Fruit fly (Drosophila melanogaster): ENCODE measurements around the gene Nlp.

The Nlp gene

dm6 chr3R:30058057-30058868, 53.7 kb downstream of the Nlp start, which contains the start of gene sima:
Gene sima (plus strand): TSS chr3R:30058311.
- TF ChIP-seq CG9948 (tag; optimal IDR thresholded peaks at IDR 0.05), result no peak
- TF ChIP-seq CG12605 (GFP tag; IDR thresholded peaks at IDR 0.05), result no peak
- TF ChIP-seq CG32121 (GFP tag; IDR thresholded peaks at IDR 0.05), result no peak
- TF ChIP-seq CG17806 (tag; optimal IDR thresholded peaks at IDR 0.05), result peak; percentile 21
- no peak for TF ChIP-seq CG10348 (GFP tag; IDR thresholded peaks at IDR 0.05)
- no peak for TF ChIP-seq D1 (tag; optimal IDR thresholded peaks at IDR 0.05)
- TF ChIP-seq EcR (GFP tag; optimal IDR thresholded peaks at IDR 0.05), result no peak
- no peak for TF ChIP-seq fd96Ca (GFP tag; IDR thresholded peaks at IDR 0.05)
- TF ChIP-seq CG4496 (GFP tag; IDR thresholded peaks at IDR 0.05), result 0 out of 3 replicates have a peak, but pooled peaks have one; percentile 8
- TF ChIP-seq CG8159 (tag; optimal IDR thresholded peaks at IDR 0.05), result peak; percentile 23
- TF ChIP-seq rn (GFP tag; IDR thresholded peaks at IDR 0.05), result no peak
- TF ChIP-seq Pif1B (GFP tag; optimal IDR thresholded peaks at IDR 0.05), result no peak
- TF ChIP-seq Pif1A (GFP tag; optimal IDR thresholded peaks at IDR 0.05), result peak; percentile 31
- no peak for TF ChIP-seq CG8301 (tag; optimal IDR thresholded peaks at IDR 0.05)
- peak; percentile 8 for TF ChIP-seq CG34367 (tag; optimal IDR thresholded peaks at IDR 0.05)
- no peak for TF ChIP-seq CG13204 (GFP tag; optimal IDR thresholded peaks at IDR 0.05)
- peak; percentile 64 for TF ChIP-seq Ets98B (GFP tag; IDR thresholded peaks at IDR 0.05)
- peak; percentile 19 for TF ChIP-seq Snoo (tag; optimal IDR thresholded peaks at IDR 0.05)
- no peak for TF ChIP-seq CG14655 (GFP tag; optimal IDR thresholded peaks at IDR 0.05)
- TF ChIP-seq CG15710 (tag; optimal IDR thresholded peaks at IDR 0.05), result no peak
- no peak for TF ChIP-seq gl (tag; optimal IDR thresholded peaks at IDR 0.05)

dm6 chr3R:30059944-30060343, 55.4 kb downstream of the Nlp start:
- TF ChIP-seq CG4496 (GFP tag; IDR thresholded peaks at IDR 0.05) (no peak), EcR (GFP tag; optimal IDR thresholded peaks at IDR 0.05) (peak; percentile 85), CG14655 (GFP tag; optimal IDR thresholded peaks at IDR 0.05) (no peak), Ets98B (GFP tag; IDR thresholded peaks at IDR 0.05) (no peak), CG8159 (tag; optimal IDR thresholded peaks at IDR 0.05) (peak; percentile 31)

Measured in whole organism, pupa.